Worm (Caenorhabditis elegans): ENCODE results near the gene C36E6.2.

DNA sequence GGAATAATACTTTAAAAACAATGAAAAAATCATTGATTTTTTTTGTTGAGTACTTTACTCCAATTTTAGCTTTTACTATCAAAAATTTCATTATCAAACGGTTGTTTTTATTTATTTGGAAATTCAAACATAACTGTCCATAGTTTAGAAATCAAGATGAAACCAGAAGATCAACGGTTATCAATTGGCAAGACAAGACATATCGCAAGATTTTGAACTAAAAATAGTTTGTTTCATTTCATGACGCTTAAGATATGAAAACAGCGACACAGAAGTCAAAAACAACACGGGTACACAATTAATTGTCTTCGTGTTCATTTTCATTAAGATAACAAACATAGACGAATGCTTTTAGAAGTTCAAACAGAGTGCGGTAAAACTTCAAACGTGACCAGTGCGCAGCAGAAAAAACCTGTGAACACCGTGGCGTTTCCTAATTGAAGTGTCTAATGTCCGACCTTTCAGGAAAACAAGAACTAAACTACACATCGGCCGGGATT lies 33.9 kb upstream of the C36E6.2 start:
- no peak for TF ChIP-seq hlh-17 (GFP tag; optimal IDR thresholded peaks at IDR 0.05; ENCODE audit: borderline replicate concordance)
- no peak for TF ChIP-seq snpc-4 (tag; optimal IDR thresholded peaks at IDR 0.05)
- TF ChIP-seq unc-86 (tag; optimal IDR thresholded peaks at IDR 0.05) = no peak
- no peak for TF ChIP-seq fkh-10 (GFP tag; optimal IDR thresholded peaks at IDR 0.05)
- TF ChIP-seq lir-3 (tag; optimal IDR thresholded peaks at IDR 0.05; ENCODE audit: poor library complexity) = no peak
- no peak for TF ChIP-seq lin-39 (tag; optimal IDR thresholded peaks at IDR 0.05)
- no peak for TF ChIP-seq nhr-28 (tag; optimal IDR thresholded peaks at IDR 0.05)
- no peak for TF ChIP-seq aha-1 (tag; optimal IDR thresholded peaks at IDR 0.05)
- no peak for TF ChIP-seq ceh-82 (tag; optimal IDR thresholded peaks at IDR 0.05)
- no peak for TF ChIP-seq ama-1 (optimal IDR thresholded peaks at IDR 0.05)
- no peak for TF ChIP-seq nhr-90 (tag; optimal IDR thresholded peaks at IDR 0.05; ENCODE audit: poor library complexity)
- no peak for TF ChIP-seq lin-13 (GFP tag; optimal IDR thresholded peaks at IDR 0.05)
- no peak for TF ChIP-seq lsy-2 (tag; optimal IDR thresholded peaks at IDR 0.05)
- TF ChIP-seq fos-1 (tag; optimal IDR thresholded peaks at IDR 0.05) = no peak

All from whole organism, L1 larva.